Fruit fly (Drosophila melanogaster) whole organism, embryonic: ENCODE results near the gene CG32625.

Experiments
- B-H1 ChIP-seq: fragments of 200-800 bp; sonication (Bioruptor generic); IDR thresholded peaks from 3 replicates; pipeline ENCODE4 v1.3.6; 2022; ENCODE audit warnings: missing biosample characterization, missing genetic modification characterization
- CG10267 ChIP-seq: fragments of 200-800 bp; sonication (Bioruptor generic); optimal IDR thresholded peaks from 2 replicates; lab custom pipeline; 2018; ENCODE audit warnings: missing biosample characterization, mild to moderate bottlenecking, missing genetic modification characterization, moderate library complexity
- CG13894 ChIP-seq: fragments of 200-800 bp; sonication (Bioruptor generic); optimal IDR thresholded peaks from 3 replicates; lab custom pipeline; 2018; ENCODE audit warnings: missing biosample characterization, mild to moderate bottlenecking, missing genetic modification characterization, moderate library complexity
- CG14710 ChIP-seq: fragments of 200-800 bp; sonication (Bioruptor generic); optimal IDR thresholded peaks from 3 replicates; lab custom pipeline; 2019; ENCODE audit warnings: missing biosample characterization, mild to moderate bottlenecking, missing genetic modification characterization, moderate library complexity
- CG15479 ChIP-seq: fragments of 200-800 bp; sonication (Bioruptor generic); optimal IDR thresholded peaks from 3 replicates; lab custom pipeline; 2019; ENCODE audit warnings: missing biosample characterization, mild to moderate bottlenecking, missing genetic modification characterization, moderate library complexity
- CG15514 ChIP-seq: fragments of 200-800 bp; sonication (Bioruptor generic); optimal IDR thresholded peaks from 3 replicates; lab custom pipeline; 2017; ENCODE audit warnings: missing biosample characterization, missing genetic modification characterization, mild to moderate bottlenecking, moderate library complexity, missing genetic modification reagents
- CG17829 ChIP-seq: fragments of 200-800 bp; optimal IDR thresholded peaks from 2 replicates; lab custom pipeline; 2019; ENCODE audit warnings: missing biosample characterization, mild to moderate bottlenecking, missing genetic modification characterization, moderate library complexity
- CG18599 ChIP-seq: fragments of 200-800 bp; sonication (Bioruptor generic); optimal IDR thresholded peaks from 3 replicates; lab custom pipeline; 2017; ENCODE audit warnings: missing biosample characterization, missing genetic modification characterization, mild to moderate bottlenecking, moderate library complexity, missing genetic modification reagents
- CG2199 ChIP-seq: fragments of 200-800 bp; sonication (Bioruptor generic); IDR thresholded peaks from 3 replicates; pipeline ENCODE4 v1.3.6; 2022; ENCODE audit warnings: missing biosample characterization, missing genetic modification characterization
- CG34224 ChIP-seq: fragments of 200-800 bp; sonication (Bioruptor generic); IDR thresholded peaks from 3 replicates; pipeline ENCODE4 v1.3.6; 2022; ENCODE audit warnings: missing biosample characterization, missing genetic modification characterization; ENCODE audit not compliant: partially characterized antibody
- CG34376 ChIP-seq: fragments of 200-800 bp; sonication (Bioruptor generic); optimal IDR thresholded peaks from 2 replicates; lab custom pipeline; 2018; ENCODE audit warnings: missing biosample characterization, mild to moderate bottlenecking, missing genetic modification characterization
- CG4424 ChIP-seq: fragments of 200-800 bp; sonication (Bioruptor generic); optimal IDR thresholded peaks from 3 replicates; lab custom pipeline; 2016; ENCODE audit warnings: missing biosample characterization, missing genetic modification characterization
- CG4854 ChIP-seq: fragments of 200-800 bp; sonication (Bioruptor generic); optimal IDR thresholded peaks from 2 replicates; lab custom pipeline; 2016; ENCODE audit warnings: missing biosample characterization, missing genetic modification characterization, inconsistent platforms
- CG6683 ChIP-seq: fragments of 200-800 bp; sonication (Bioruptor generic); optimal IDR thresholded peaks from 2 replicates; lab custom pipeline; 2017; ENCODE audit warnings: missing biosample characterization, mild to moderate bottlenecking, missing genetic modification characterization, missing genetic modification reagents
- CG6765 ChIP-seq: fragments of 200-800 bp; sonication (Bioruptor generic); optimal IDR thresholded peaks from 3 replicates; lab custom pipeline; 2017; ENCODE audit warnings: missing biosample characterization, mild to moderate bottlenecking, missing genetic modification characterization
- CG8290 ChIP-seq, 3 experiments: fragments of 200-800 bp; sonication (Bioruptor generic); optimal IDR thresholded peaks; 2 replicates each; lab custom pipeline; 2016 to 2019; ENCODE audit warnings: missing biosample characterization in 3 of 3, missing genetic modification characterization in 3 of 3, mild to moderate bottlenecking in 2 of 3, moderate library complexity in 1 of 3
- CG8924 ChIP-seq: fragments of 200-800 bp; optimal IDR thresholded peaks from 3 replicates; lab custom pipeline; 2019; ENCODE audit warnings: missing biosample characterization, mild to moderate bottlenecking, missing genetic modification characterization, moderate library complexity
- CG9797 ChIP-seq: fragments of 200-800 bp; sonication (Bioruptor generic); optimal IDR thresholded peaks from 3 replicates; lab custom pipeline; 2018; ENCODE audit warnings: missing biosample characterization, mild to moderate bottlenecking, missing genetic modification characterization
- CHES-1-like ChIP-seq: fragments of 200-800 bp; sonication (Bioruptor generic); optimal IDR thresholded peaks from 2 replicates; lab custom pipeline; 2016; ENCODE audit warnings: missing biosample characterization, missing genetic modification characterization
- Dad ChIP-seq: fragments of 200-800 bp; sonication (Bioruptor generic); optimal IDR thresholded peaks from 3 replicates; lab custom pipeline; 2016; ENCODE audit warnings: missing biosample characterization, missing genetic modification characterization
- Dbx ChIP-seq: fragments of 200-800 bp; sonication (Bioruptor generic); IDR thresholded peaks from 3 replicates; pipeline ENCODE4 v1.3.6; 2022; ENCODE audit warnings: missing biosample characterization, missing genetic modification characterization
- Dll ChIP-seq: fragments of 200-800 bp; sonication (Bioruptor generic); IDR thresholded peaks from 4 replicates; pipeline ENCODE4 v1.3.6; 2022; ENCODE audit warnings: missing biosample characterization, missing genetic modification characterization; ENCODE audit not compliant: partially characterized antibody
- HLHmδ ChIP-seq: fragments of 200-800 bp; sonication (Bioruptor generic); optimal IDR thresholded peaks from 2 replicates; lab custom pipeline; 2018; ENCODE audit warnings: missing biosample characterization, mild to moderate bottlenecking, missing genetic modification characterization, moderate library complexity
- Hmr ChIP-seq: fragments of 200-800 bp; sonication (Bioruptor generic); optimal IDR thresholded peaks from 3 replicates; lab custom pipeline; 2017; ENCODE audit warnings: mild to moderate bottlenecking, missing biosample characterization, missing genetic modification reagents, missing genetic modification characterization
- NC2β ChIP-seq: fragments of 200-800 bp; sonication (Bioruptor generic); optimal IDR thresholded peaks from 2 replicates; lab custom pipeline; 2016; ENCODE audit warnings: missing biosample characterization, missing genetic modification characterization
- Nf-YC ChIP-seq: fragments of 200-800 bp; optimal IDR thresholded peaks from 3 replicates; lab custom pipeline; 2019; ENCODE audit warnings: missing biosample characterization, mild to moderate bottlenecking, missing genetic modification characterization, moderate library complexity
- Pdp1 ChIP-seq, 2 experiments: fragments of 200-800 bp; sonication (Bioruptor generic); optimal IDR thresholded peaks; 3 replicates each; lab custom pipeline; 2016; ENCODE audit warnings: missing biosample characterization in 2 of 2, missing genetic modification characterization in 2 of 2, mild to moderate bottlenecking in 1 of 2, moderate library complexity in 1 of 2
- Sry-δ ChIP-seq: fragments of 200-800 bp; sonication (Bioruptor generic); optimal IDR thresholded peaks from 2 replicates; lab custom pipeline; 2016; ENCODE audit warnings: missing biosample characterization, missing genetic modification characterization
- bsh ChIP-seq, 2 experiments: fragments of 200-800 bp; sonication (Bioruptor generic); optimal IDR thresholded peaks; 2 replicates each; lab custom pipeline; 2017 to 2018; ENCODE audit warnings: mild to moderate bottlenecking in 2 of 2, missing biosample characterization in 2 of 2, missing genetic modification characterization in 2 of 2, moderate library complexity in 1 of 2
- chinmo ChIP-seq: fragments of 200-800 bp; sonication (Bioruptor generic); IDR thresholded peaks from 4 replicates; pipeline ENCODE4 v1.3.6; 2022; ENCODE audit warnings: missing biosample characterization, missing genetic modification characterization; ENCODE audit not compliant: partially characterized antibody
- crp ChIP-seq, 2 experiments: fragments of 200-800 bp; sonication (Bioruptor generic); optimal IDR thresholded peaks; 2 replicates in 1 of 2; 3 replicates in 1 of 2; lab custom pipeline; 2017; ENCODE audit warnings: missing biosample characterization in 2 of 2, missing genetic modification characterization in 2 of 2, mild to moderate bottlenecking in 1 of 2, moderate library complexity in 1 of 2
- emc ChIP-seq: fragments of 200-800 bp; sonication (Bioruptor generic); optimal IDR thresholded peaks from 2 replicates; lab custom pipeline; 2016; ENCODE audit warnings: missing biosample characterization, missing genetic modification characterization
- gfzf ChIP-seq: fragments of 200-800 bp; sonication (Bioruptor generic); optimal IDR thresholded peaks from 2 replicates; lab custom pipeline; 2016; ENCODE audit warnings: missing biosample characterization, mild to moderate bottlenecking, missing genetic modification characterization, moderate library complexity
- hkb ChIP-seq, 2 experiments: fragments of 200-800 bp in 1 of 2; fragments of >200 bp in 1 of 2; sonication (Bioruptor generic) in 1 of 2; IDR thresholded peaks in 1 of 2; optimal IDR thresholded peaks in 1 of 2; 2 replicates each; pipeline versions ENCODE4 v1.3.6 to Lab custom; 2017 to 2022; ENCODE audit warnings: missing biosample characterization in 1 of 2, missing genetic modification characterization in 1 of 2
- lilli ChIP-seq: fragments of 200-800 bp; sonication (Bioruptor generic); optimal IDR thresholded peaks from 3 replicates; lab custom pipeline; 2016; ENCODE audit warnings: missing biosample characterization, missing genetic modification characterization
- mam ChIP-seq: fragments of 200-800 bp; sonication (Bioruptor generic); optimal IDR thresholded peaks from 3 replicates; lab custom pipeline; 2016; ENCODE audit warnings: missing biosample characterization, missing genetic modification characterization
- nmo ChIP-seq: fragments of 200-800 bp; sonication (Bioruptor generic); optimal IDR thresholded peaks from 2 replicates; lab custom pipeline; 2018; ENCODE audit warnings: missing biosample characterization, mild to moderate bottlenecking, missing genetic modification characterization, moderate library complexity
- pfk ChIP-seq: fragments of 200-800 bp; sonication (Bioruptor generic); optimal IDR thresholded peaks from 2 replicates; lab custom pipeline; 2018; ENCODE audit warnings: missing biosample characterization, mild to moderate bottlenecking, missing genetic modification characterization, moderate library complexity
- phol ChIP-seq: fragments of 200-800 bp; sonication (Bioruptor generic); optimal IDR thresholded peaks from 3 replicates; lab custom pipeline; 2018; ENCODE audit warnings: missing biosample characterization, mild to moderate bottlenecking, missing genetic modification characterization, moderate library complexity
- pnt ChIP-seq: fragments of 200-800 bp; sonication (Bioruptor generic); optimal IDR thresholded peaks from 3 replicates; lab custom pipeline; 2016; ENCODE audit warnings: missing biosample characterization, missing genetic modification characterization
- row ChIP-seq: fragments of 200-800 bp; sonication (Bioruptor generic); IDR thresholded peaks from 3 replicates; pipeline ENCODE4 v1.3.6; 2022; ENCODE audit warnings: missing biosample characterization, missing genetic modification characterization
- sd ChIP-seq: fragments of 200-800 bp; sonication (Bioruptor generic); optimal IDR thresholded peaks from 3 replicates; lab custom pipeline; 2018; ENCODE audit warnings: missing biosample characterization, mild to moderate bottlenecking, missing genetic modification characterization, moderate library complexity
- sens ChIP-seq: fragments of 200-800 bp; sonication (Bioruptor generic); peaks from one replicate; lab custom pipeline; 2016; ENCODE audit warnings: missing biosample characterization, missing genetic modification characterization
- sug ChIP-seq: fragments of 200-800 bp; optimal IDR thresholded peaks from 2 replicates; lab custom pipeline; 2019; ENCODE audit warnings: missing biosample characterization, mild to moderate bottlenecking, missing genetic modification characterization, moderate library complexity
- trem ChIP-seq: fragments of 200-800 bp; optimal IDR thresholded peaks from 3 replicates; lab custom pipeline; 2019; ENCODE audit warnings: missing biosample characterization, mild to moderate bottlenecking, missing genetic modification characterization, moderate library complexity
- vvl ChIP-seq: fragments of 200-800 bp; sonication (Bioruptor generic); IDR thresholded peaks from 2 replicates; pipeline ENCODE4 v1.3.6; 2022; ENCODE audit warnings: missing biosample characterization, missing genetic modification characterization
- z ChIP-seq: fragments of 200-800 bp; sonication (Bioruptor generic); IDR thresholded peaks from 3 replicates; pipeline ENCODE4 v1.3.6; 2022; ENCODE audit warnings: missing biosample characterization, missing genetic modification characterization
- zen ChIP-seq: fragments of 200-800 bp; sonication (Bioruptor generic); optimal IDR thresholded peaks from 3 replicates; lab custom pipeline; 2018; ENCODE audit warnings: missing biosample characterization, mild to moderate bottlenecking, missing genetic modification characterization, moderate library complexity

The CG32625 gene

DNA sequence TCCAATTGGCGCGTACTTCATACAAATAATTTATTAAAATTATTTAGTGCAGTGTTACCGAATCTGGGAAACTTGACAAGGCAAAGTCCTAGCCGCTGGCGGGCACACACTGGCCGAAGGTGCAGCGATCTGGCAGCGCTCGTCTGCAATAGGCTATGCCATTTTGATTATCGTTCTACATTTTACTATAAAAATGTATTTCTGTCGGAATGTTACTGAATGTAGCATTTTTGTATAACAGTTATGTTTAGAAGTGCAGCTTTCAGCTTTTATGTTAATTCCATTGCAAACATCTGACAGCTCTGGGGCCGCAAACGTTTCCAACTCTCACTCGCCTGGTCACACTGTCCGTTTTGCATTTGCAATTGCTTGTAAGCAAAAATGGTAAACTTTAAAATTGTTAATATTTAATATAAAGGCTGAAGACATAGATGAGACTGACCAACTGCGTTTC lies 12.0 kb downstream of the CG32625 start, which contains the start of gene Grip91 (continued):
- no peak for TF ChIP-seq CG4854 (GFP tag; lab: Kevin White, UChicago)
- peak; percentile 35 for TF ChIP-seq CG8924
- TF ChIP-seq NC2β: peak; percentile 25
- TF ChIP-seq CG14710: peak; percentile 100
- TF ChIP-seq sd: peak; percentile 26
- TF ChIP-seq CG6683 (GFP tag; lab: Kevin White, UChicago): no peak
- no peak for TF ChIP-seq B-H1
- TF ChIP-seq CG4424 (GFP tag; lab: Kevin White, UChicago): no peak
- TF ChIP-seq CG15479 (GFP tag; lab: Kevin White, UChicago): no peak
- TF ChIP-seq zen (tag; lab: Kevin White, UChicago): no peak
- TF ChIP-seq CG18599 (GFP tag; lab: Kevin White, UChicago): no peak
- TF ChIP-seq CG34376 (GFP tag; lab: Kevin White, UChicago): peak; percentile 4
- TF ChIP-seq Pdp1 (GFP tag; optimal IDR thresholded peaks at IDR 0.05; lab: Kevin White, UChicago): peak in 1 of 2 experiments; percentile 36
- TF ChIP-seq bsh (GFP tag; optimal IDR thresholded peaks at IDR 0.05; lab: Kevin White, UChicago): no peak
- peak; percentile 87 for TF ChIP-seq gfzf
- peak; percentile 31 for TF ChIP-seq Hmr (GFP tag; lab: Kevin White, UChicago)
- peak; percentile 33 for TF ChIP-seq CG17829
- no peak for TF ChIP-seq vvl (GFP tag; lab: Robert Waterston, UW)
- TF ChIP-seq Dbx (GFP tag; lab: Robert Waterston, UW): peak; percentile 26; the same call in 1 of the 3 replicates
- TF ChIP-seq mam (GFP tag; lab: Kevin White, UChicago): no peak
- peak; percentile 54 for TF ChIP-seq nmo (GFP tag; lab: Kevin White, UChicago)
- TF ChIP-seq z (GFP tag; lab: Robert Waterston, UW): no peak
- TF ChIP-seq CG34224: peak; percentile 42; the same call in 1 of the 3 replicates
- peak; percentile 18 for TF ChIP-seq CG10267 (tag; lab: Kevin White, UChicago)
- TF ChIP-seq row (GFP tag; lab: Robert Waterston, UW): peak; percentile 60
- peak; percentile 66 for TF ChIP-seq Nf-YC
- TF ChIP-seq chinmo (GFP tag; lab: Robert Waterston, UW): 0 out of 4 replicates have a peak, but pooled peaks have one; percentile 45
- TF ChIP-seq CHES-1-like (GFP tag; lab: Kevin White, UChicago): peak; percentile 11
- TF ChIP-seq CG13894 (tag; lab: Kevin White, UChicago): peak; percentile 1
- TF ChIP-seq CG8290 (GFP tag; optimal IDR thresholded peaks at IDR 0.05; lab: Kevin White, UChicago): peak; percentile 25
- peak in 1 of 2 experiments; percentile 29 for TF ChIP-seq CG8290 (tag; optimal IDR thresholded peaks at IDR 0.05; lab: Kevin White, UChicago)
- peak; percentile 6 for TF ChIP-seq CG6765 (GFP tag; lab: Kevin White, UChicago)
- 0 out of 4 replicates have a peak, but pooled peaks have one; percentile 38 for TF ChIP-seq Dll (GFP tag; lab: Robert Waterston, UW)
- TF ChIP-seq CG15514 (GFP tag; lab: Kevin White, UChicago): peak; percentile 75
- TF ChIP-seq sens (GFP tag; lab: Kevin White, UChicago): peak; percentile 71
- no peak for TF ChIP-seq pnt (GFP tag; lab: Kevin White, UChicago)
- no peak for TF ChIP-seq HLHmδ
- TF ChIP-seq crp (GFP tag; optimal IDR thresholded peaks at IDR 0.05; lab: Kevin White, UChicago): peak in 1 of 2 experiments; percentile 56
- TF ChIP-seq trem: peak; percentile 61
- TF ChIP-seq CG2199 (GFP tag; lab: Robert Waterston, UW): no peak
- peak; percentile 26 for TF ChIP-seq sug (tag; lab: Kevin White, UChicago)
- TF ChIP-seq Sry-δ (GFP tag; lab: Kevin White, UChicago): peak; percentile 39
- no peak for TF ChIP-seq pfk (GFP tag; lab: Kevin White, UChicago)
- TF ChIP-seq hkb (optimal IDR thresholded peaks at IDR 0.05; lab: Kevin White, UChicago): peak; percentile 95
- no peak for TF ChIP-seq hkb (GFP tag; IDR thresholded peaks at IDR 0.05; lab: Robert Waterston, UW)
- TF ChIP-seq phol (tag; lab: Kevin White, UChicago): peak; percentile 78
- peak; percentile 87 for TF ChIP-seq CG9797
- TF ChIP-seq Dad (GFP tag; lab: Kevin White, UChicago): no peak
- TF ChIP-seq emc (GFP tag; lab: Kevin White, UChicago): no peak
- TF ChIP-seq lilli (GFP tag; lab: Kevin White, UChicago): no peak
